Fruit fly (Drosophila melanogaster) whole organism, prepupa: ENCODE measurements around the gene SmB.

Experiments
- CG10669 ChIP-seq: fragments of 200-800 bp; sonication (Bioruptor generic); optimal IDR thresholded peaks from 3 replicates; lab custom pipeline; 2018; ENCODE audit warnings: missing biosample characterization, mild to moderate bottlenecking, missing genetic modification characterization, moderate library complexity
- CG11294 ChIP-seq: fragments of 200-800 bp; sonication (Bioruptor generic); IDR thresholded peaks from 2 replicates; pipeline ENCODE4 v1.3.6; 2022; ENCODE audit warnings: missing biosample characterization, missing genetic modification characterization
- CG11762 ChIP-seq: fragments of 200-800 bp; sonication (Bioruptor generic); optimal IDR thresholded peaks from 3 replicates; lab custom pipeline; 2016; ENCODE audit warnings: missing biosample characterization, missing genetic modification characterization; ENCODE audit not compliant: insufficient read depth
- CG15336 ChIP-seq: fragments of 200-800 bp; sonication (Bioruptor generic); IDR thresholded peaks from 2 replicates; pipeline ENCODE4 v1.3.6; 2022; ENCODE audit warnings: missing biosample characterization, missing genetic modification characterization
- CG1621 ChIP-seq: fragments of 200-800 bp; sonication (Bioruptor generic); optimal IDR thresholded peaks from 3 replicates; lab custom pipeline; 2018; ENCODE audit warnings: missing biosample characterization, mild to moderate bottlenecking, missing genetic modification characterization
- CG16779 ChIP-seq: fragments of 200-800 bp; sonication (Bioruptor generic); optimal IDR thresholded peaks from 3 replicates; lab custom pipeline; 2017; ENCODE audit warnings: missing biosample characterization, mild to moderate bottlenecking, missing genetic modification characterization
- CG3032 ChIP-seq: fragments of 200-800 bp; optimal IDR thresholded peaks from 2 replicates; lab custom pipeline; 2019; ENCODE audit warnings: missing biosample characterization, mild to moderate bottlenecking, missing genetic modification characterization, moderate library complexity
- CG31627 ChIP-seq: fragments of 200-800 bp; sonication (Bioruptor generic); optimal IDR thresholded peaks from 3 replicates; lab custom pipeline; 2016; ENCODE audit warnings: missing biosample characterization, missing genetic modification characterization
- CG32006 ChIP-seq: fragments of 200-800 bp; sonication (Bioruptor generic); optimal IDR thresholded peaks from 3 replicates; lab custom pipeline; 2017; ENCODE audit warnings: missing biosample characterization, mild to moderate bottlenecking, missing genetic modification characterization
- CG3919 ChIP-seq: fragments of 200-800 bp; sonication (Bioruptor generic); optimal IDR thresholded peaks from 3 replicates; lab custom pipeline; 2016; ENCODE audit warnings: missing biosample characterization, missing genetic modification characterization
- CG4318 ChIP-seq: fragments of 200-800 bp; sonication (Bioruptor generic); optimal IDR thresholded peaks from 3 replicates; lab custom pipeline; 2017; ENCODE audit warnings: missing biosample characterization, mild to moderate bottlenecking, missing genetic modification characterization
- CG6163 ChIP-seq: fragments of 200-800 bp; sonication (Bioruptor generic); IDR thresholded peaks from 3 replicates; pipeline ENCODE4 v1.3.6; 2022; ENCODE audit warnings: missing biosample characterization, missing genetic modification characterization
- CG6276 ChIP-seq: fragments of 200-800 bp; sonication (Bioruptor generic); optimal IDR thresholded peaks from 2 replicates; lab custom pipeline; 2017; ENCODE audit warnings: missing biosample characterization, mild to moderate bottlenecking, missing genetic modification characterization
- CG6792 ChIP-seq: fragments of 200-800 bp; sonication (Bioruptor generic); optimal IDR thresholded peaks from 3 replicates; lab custom pipeline; 2016; ENCODE audit warnings: missing biosample characterization, missing genetic modification characterization
- CG6808 ChIP-seq: fragments of 200-800 bp; sonication (Bioruptor generic); optimal IDR thresholded peaks from 3 replicates; lab custom pipeline; 2017; ENCODE audit warnings: missing biosample characterization, missing genetic modification characterization, mild to moderate bottlenecking, moderate library complexity, missing genetic modification reagents
- CG6854 ChIP-seq: fragments of 200-800 bp; sonication (Bioruptor generic); optimal IDR thresholded peaks from 2 replicates; lab custom pipeline; 2017; ENCODE audit warnings: missing biosample characterization, mild to moderate bottlenecking, missing genetic modification characterization
- CG8119 ChIP-seq: fragments of 200-800 bp; sonication (Bioruptor generic); IDR thresholded peaks from 3 replicates; pipeline ENCODE4 v1.3.6; 2022; ENCODE audit warnings: missing biosample characterization, missing genetic modification characterization
- CG8319 ChIP-seq: fragments of 200-800 bp; sonication (Bioruptor generic); optimal IDR thresholded peaks from 3 replicates; lab custom pipeline; 2016; ENCODE audit warnings: missing biosample characterization, missing genetic modification characterization
- Eip78C ChIP-seq: fragments of 200-800 bp; sonication (Bioruptor generic); peaks from one replicate; lab custom pipeline; 2016; ENCODE audit warnings: missing biosample characterization, missing genetic modification characterization
- Eip93F ChIP-seq: fragments of 200-800 bp; sonication (Bioruptor generic); optimal IDR thresholded peaks from 2 replicates; lab custom pipeline; 2016; ENCODE audit warnings: missing biosample characterization, mild to moderate bottlenecking, missing genetic modification characterization
- Ets21C ChIP-seq: fragments of 200-800 bp; sonication (Bioruptor generic); optimal IDR thresholded peaks from 3 replicates; lab custom pipeline; 2016; ENCODE audit warnings: missing biosample characterization, missing genetic modification characterization
- Ets96B ChIP-seq: fragments of 200-800 bp; optimal IDR thresholded peaks from 2 replicates; lab custom pipeline; 2019; ENCODE audit warnings: missing biosample characterization, mild to moderate bottlenecking, missing genetic modification characterization, moderate library complexity
- Gug ChIP-seq: fragments of 200-800 bp; sonication (Bioruptor generic); IDR thresholded peaks from 2 replicates; pipeline ENCODE4 v1.3.6; 2022; ENCODE audit warnings: missing biosample characterization, missing genetic modification characterization
- Hr4 ChIP-seq: fragments of 200-800 bp; sonication (Bioruptor generic); optimal IDR thresholded peaks from 3 replicates; lab custom pipeline; 2016; ENCODE audit warnings: missing biosample characterization, missing genetic modification characterization
- OdsH ChIP-seq: fragments of 200-800 bp; sonication (Bioruptor generic); optimal IDR thresholded peaks from 3 replicates; lab custom pipeline; 2016; ENCODE audit warnings: missing biosample characterization, missing genetic modification characterization
- Sox102F ChIP-seq: fragments of 200-800 bp; sonication (Bioruptor generic); optimal IDR thresholded peaks from 2 replicates; lab custom pipeline; 2016; ENCODE audit warnings: missing biosample characterization, mild to moderate bottlenecking, missing genetic modification characterization
- Sox14 ChIP-seq: fragments of 200-800 bp; sonication (Bioruptor generic); optimal IDR thresholded peaks from 3 replicates; lab custom pipeline; 2016; ENCODE audit warnings: missing biosample characterization, missing genetic modification characterization
- Sox15 ChIP-seq: fragments of 200-800 bp; sonication (Bioruptor generic); optimal IDR thresholded peaks from 3 replicates; lab custom pipeline; 2016; ENCODE audit warnings: missing biosample characterization, missing genetic modification characterization
- achi ChIP-seq: fragments of 200-800 bp; sonication (Bioruptor generic); optimal IDR thresholded peaks from 3 replicates; lab custom pipeline; 2016; ENCODE audit warnings: missing biosample characterization, missing genetic modification characterization
- acj6 ChIP-seq: fragments of 200-800 bp; sonication (Bioruptor generic); optimal IDR thresholded peaks from 3 replicates; lab custom pipeline; 2016; ENCODE audit warnings: missing biosample characterization, missing genetic modification characterization
- cyc ChIP-seq: fragments of 200-800 bp; sonication (Bioruptor generic); optimal IDR thresholded peaks from 3 replicates; lab custom pipeline; 2016; ENCODE audit warnings: missing biosample characterization, missing genetic modification characterization
- dac ChIP-seq: fragments of 200-800 bp; sonication (Bioruptor generic); optimal IDR thresholded peaks from 2 replicates; lab custom pipeline; 2017; ENCODE audit warnings: missing biosample characterization, mild to moderate bottlenecking, missing genetic modification characterization
- dsx ChIP-seq: fragments of 200-800 bp; optimal IDR thresholded peaks from 3 replicates; lab custom pipeline; 2019; ENCODE audit warnings: missing biosample characterization, mild to moderate bottlenecking, missing genetic modification characterization, moderate library complexity; ENCODE audit not compliant: poor library complexity, severe bottlenecking
- eg ChIP-seq: fragments of 200-800 bp; sonication (Bioruptor generic); IDR thresholded peaks from 3 replicates; pipeline ENCODE4 v1.3.6; 2022; ENCODE audit warnings: missing biosample characterization, missing genetic modification characterization
- esn ChIP-seq: fragments of 200-800 bp; sonication (Bioruptor generic); optimal IDR thresholded peaks from 2 replicates; lab custom pipeline; 2016; ENCODE audit warnings: missing biosample characterization, mild to moderate bottlenecking, missing genetic modification characterization, moderate library complexity
- fd85E ChIP-seq: fragments of 200-800 bp; sonication (Bioruptor generic); optimal IDR thresholded peaks from 3 replicates; lab custom pipeline; 2016; ENCODE audit warnings: missing biosample characterization, missing genetic modification characterization
- fkh ChIP-seq: fragments of 200-800 bp; sonication (Bioruptor generic); optimal IDR thresholded peaks from 3 replicates; lab custom pipeline; 2017; ENCODE audit warnings: missing biosample characterization, mild to moderate bottlenecking, missing genetic modification characterization, moderate library complexity
- lz ChIP-seq: fragments of 200-800 bp; sonication (Bioruptor generic); optimal IDR thresholded peaks from 3 replicates; lab custom pipeline; 2016; ENCODE audit warnings: missing biosample characterization, missing genetic modification characterization
- net ChIP-seq: fragments of 200-800 bp; sonication (Bioruptor generic); optimal IDR thresholded peaks from 3 replicates; lab custom pipeline; 2016; ENCODE audit warnings: missing biosample characterization, missing genetic modification characterization
- pdm3 ChIP-seq: fragments of 200-800 bp; sonication (Bioruptor generic); optimal IDR thresholded peaks from 3 replicates; lab custom pipeline; 2016; ENCODE audit warnings: missing biosample characterization, missing genetic modification characterization
- spab ChIP-seq: fragments of 200-800 bp; sonication (Bioruptor generic); optimal IDR thresholded peaks from 2 replicates; lab custom pipeline; 2017; ENCODE audit warnings: missing biosample characterization, mild to moderate bottlenecking, missing genetic modification characterization, missing genetic modification reagents
- ss ChIP-seq, 2 experiments: fragments of 200-800 bp; sonication (Bioruptor generic); optimal IDR thresholded peaks; 2 replicates in 1 of 2; 3 replicates in 1 of 2; lab custom pipeline; 2017 to 2018; ENCODE audit warnings: mild to moderate bottlenecking in 2 of 2, missing biosample characterization in 2 of 2, missing genetic modification characterization in 2 of 2, moderate library complexity in 1 of 2
- svp ChIP-seq: fragments of 200-800 bp; sonication (Bioruptor generic); peaks from one replicate; lab custom pipeline; 2016; ENCODE audit warnings: missing biosample characterization, missing genetic modification characterization
- topi ChIP-seq: fragments of 200-800 bp; sonication (Bioruptor generic); optimal IDR thresholded peaks from 3 replicates; lab custom pipeline; 2016; ENCODE audit warnings: missing biosample characterization, missing genetic modification characterization
- vri ChIP-seq: fragments of 200-800 bp; sonication (Bioruptor generic); optimal IDR thresholded peaks from 3 replicates; lab custom pipeline; 2016; ENCODE audit warnings: missing biosample characterization, mild to moderate bottlenecking, missing genetic modification characterization

SmB gene

dm6 chr2L:10426534-10427048 lies at the start of gene SmB, which contains the start of gene KdelR:
TSS of gene SmB (minus strand) at chr2L:10426627.
TSS of gene KdelR (plus strand) at chr2L:10426887.
- TF ChIP-seq fkh (GFP tag; lab: Kevin White, UChicago), result peak; percentile 81
- TF ChIP-seq CG6792 (GFP tag; lab: Kevin White, UChicago), result no peak
- TF ChIP-seq esn, result peak; percentile 49
- peak; percentile 13 for TF ChIP-seq CG3032 (tag; lab: Kevin White, UChicago)
- peak; percentile 39 for TF ChIP-seq CG1621 (tag; lab: Kevin White, UChicago)
- no peak for TF ChIP-seq CG6854
- peak; percentile 34 for TF ChIP-seq lz (GFP tag; lab: Kevin White, UChicago)
- TF ChIP-seq Ets21C (GFP tag; lab: Kevin White, UChicago), result no peak
- TF ChIP-seq Eip78C (GFP tag; lab: Kevin White, UChicago), result peak; percentile 26

- TF ChIP-seq CG10669 (GFP tag; lab: Kevin White, UChicago) (no peak), CG6854 (no peak), pdm3 (GFP tag; lab: Kevin White, UChicago) (no peak), Ets21C (GFP tag; lab: Kevin White, UChicago) (no peak), CG8119 (GFP tag; lab: Robert Waterston, UW) (no peak), CG8319 (GFP tag; lab: Kevin White, UChicago) (no peak), CG4318 (GFP tag; lab: Kevin White, UChicago) (no peak), CG6276 (no peak), Eip93F (GFP tag; lab: Kevin White, UChicago) (no peak), fd85E (GFP tag; lab: Kevin White, UChicago) (no peak)
Observed at dm6 chr2L:10474815-10475214, 48.4 kb upstream of the SmB start.

dm6 chr2L:10474268-10474678 lies 47.8 kb upstream of the SmB start, which contains the start of gene RluA-1:
TSS of gene RluA-1 (minus strand) at chr2L:10474349.
- TF ChIP-seq Gug (peak; percentile 99), CG6808 (GFP tag; lab: Kevin White, UChicago) (peak; percentile 94), CG16779 (tag; lab: Kevin White, UChicago) (peak; percentile 93), OdsH (GFP tag; lab: Kevin White, UChicago) (peak; percentile 97), dac (peak; percentile 97), CG8319 (GFP tag; lab: Kevin White, UChicago) (peak; percentile 95), vri (GFP tag; lab: Kevin White, UChicago) (no peak), lz (GFP tag; lab: Kevin White, UChicago) (peak; percentile 91), Ets96B (peak; percentile 98), CG8119 (GFP tag; lab: Robert Waterston, UW) (peak; percentile 99), Eip78C (GFP tag; lab: Kevin White, UChicago) (peak; percentile 99), CG6854 (peak; percentile 79), CG32006 (GFP tag; lab: Kevin White, UChicago) (peak; percentile 99), fd85E (GFP tag; lab: Kevin White, UChicago) (peak; percentile 78), achi (peak; percentile 96), Ets21C (GFP tag; lab: Kevin White, UChicago) (peak; percentile 83), CG6163 (GFP tag; lab: Robert Waterston, UW) (peak; percentile 95), topi (GFP tag; lab: Kevin White, UChicago) (peak; percentile 93), pdm3 (GFP tag; lab: Kevin White, UChicago) (peak; percentile 95), ss (GFP tag; optimal IDR thresholded peaks at IDR 0.05; lab: Kevin White, UChicago) (peak; percentile 93 to 96), CG3032 (tag; lab: Kevin White, UChicago) (peak; percentile 97), CG6792 (GFP tag; lab: Kevin White, UChicago) (peak; percentile 95), svp (peak; percentile 96), Sox15 (GFP tag; lab: Kevin White, UChicago) (peak; percentile 92), net (GFP tag; lab: Kevin White, UChicago) (peak; percentile 98), CG11762 (peak; percentile 97), acj6 (peak; percentile 97), Sox14 (GFP tag; lab: Kevin White, UChicago) (peak; percentile 94), dsx (peak; percentile 96), CG31627 (GFP tag; lab: Kevin White, UChicago) (peak; percentile 86), CG3919 (peak; percentile 97), Sox102F (GFP tag; lab: Kevin White, UChicago) (peak; percentile 93), spab (GFP tag; lab: Kevin White, UChicago) (peak; percentile 96), CG15336 (GFP tag; lab: Robert Waterston, UW) (peak; percentile 99), CG4318 (GFP tag; lab: Kevin White, UChicago) (peak; percentile 97), eg (GFP tag; lab: Robert Waterston, UW) (peak; percentile 99), Eip93F (GFP tag; lab: Kevin White, UChicago) (peak; percentile 85), Hr4 (GFP tag; lab: Kevin White, UChicago) (peak; percentile 98), CG11294 (GFP tag; lab: Robert Waterston, UW) (peak; percentile 98), cyc (GFP tag; lab: Kevin White, UChicago) (peak; percentile 90)
